Fruit fly (Drosophila melanogaster): ENCODE measurements around the gene CG43886.

The CG43886 gene

dm6 chr3L:8115864-8116528 is 43.6 kb downstream of the CG43886 start, which contains the start of the genes Arp3 and msk:
Arp3 (minus strand) TSS chr3L:8115902.
msk (plus strand) TSS chr3L:8116179.
- TF ChIP-seq Pif1A (GFP tag; optimal IDR thresholded peaks at IDR 0.05): no peak
- peak; percentile 26 for TF ChIP-seq gl (tag; optimal IDR thresholded peaks at IDR 0.05)
- TF ChIP-seq EcR (GFP tag; optimal IDR thresholded peaks at IDR 0.05): no peak
- peak; percentile 37; the same call in 1 of the 2 replicates for TF ChIP-seq CG32121 (GFP tag; IDR thresholded peaks at IDR 0.05)
- TF ChIP-seq CG13204 (GFP tag; optimal IDR thresholded peaks at IDR 0.05): no peak
- TF ChIP-seq rn (GFP tag; IDR thresholded peaks at IDR 0.05): peak; percentile 56
- TF ChIP-seq CG17806 (tag; optimal IDR thresholded peaks at IDR 0.05): peak; percentile 52
- TF ChIP-seq Pif1B (GFP tag; optimal IDR thresholded peaks at IDR 0.05): no peak
- peak; percentile 65; the same call in 1 of the 3 replicates for TF ChIP-seq fd96Ca (GFP tag; IDR thresholded peaks at IDR 0.05)
- no peak for TF ChIP-seq CG14655 (GFP tag; optimal IDR thresholded peaks at IDR 0.05)
- TF ChIP-seq CG15710 (tag; optimal IDR thresholded peaks at IDR 0.05): peak; percentile 70
- peak; percentile 35 for TF ChIP-seq CG34367 (tag; optimal IDR thresholded peaks at IDR 0.05)
- TF ChIP-seq Ets98B (GFP tag; IDR thresholded peaks at IDR 0.05): peak; percentile 68
- no peak for TF ChIP-seq CG8159 (tag; optimal IDR thresholded peaks at IDR 0.05)
- no peak; the same call in 1 of the 2 replicates for TF ChIP-seq CG12605 (GFP tag; IDR thresholded peaks at IDR 0.05)
- TF ChIP-seq D1 (tag; optimal IDR thresholded peaks at IDR 0.05): no peak
- peak; percentile 70 for TF ChIP-seq Snoo (tag; optimal IDR thresholded peaks at IDR 0.05)
- TF ChIP-seq CG9948 (tag; optimal IDR thresholded peaks at IDR 0.05): peak; percentile 47
- no peak for TF ChIP-seq CG10348 (GFP tag; IDR thresholded peaks at IDR 0.05)
- TF ChIP-seq CG4496 (GFP tag; IDR thresholded peaks at IDR 0.05): peak; percentile 64
- TF ChIP-seq CG8301 (tag; optimal IDR thresholded peaks at IDR 0.05): no peak

DNA sequence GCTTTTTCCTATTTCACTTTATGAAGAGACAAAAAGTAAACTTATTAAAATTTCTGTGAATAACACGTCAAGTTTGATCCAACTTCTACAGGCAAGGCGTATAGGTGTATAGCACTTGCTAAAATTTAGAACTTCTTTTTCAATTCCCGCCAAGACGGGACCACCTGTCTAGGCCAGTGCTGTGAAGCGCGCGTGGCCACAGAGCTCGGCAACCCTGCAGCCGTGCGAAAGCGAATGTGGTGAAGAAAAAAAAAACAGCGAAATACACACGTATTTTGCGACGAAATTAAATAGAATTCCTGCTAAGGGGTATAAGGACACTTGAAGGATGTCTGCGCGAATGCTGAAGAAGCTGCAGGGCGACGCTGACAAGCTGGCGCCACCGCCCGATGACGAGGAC is 49.4 kb downstream of the CG43886 start, which contains the start of gene Nulp1:
Gene Nulp1, plus strand, starts transcription at position 198 of the 400 bp plus-strand sequence.
- TF ChIP-seq CG4496 (GFP tag; IDR thresholded peaks at IDR 0.05) (peak; percentile 74; the same call in 2 of the 3 replicates), rn (GFP tag; IDR thresholded peaks at IDR 0.05) (peak; percentile 44; the same call in 1 of the 2 replicates), Ets98B (GFP tag; IDR thresholded peaks at IDR 0.05) (peak; percentile 40), Pif1B (GFP tag; optimal IDR thresholded peaks at IDR 0.05) (no peak), CG10348 (GFP tag; IDR thresholded peaks at IDR 0.05) (no peak), CG32121 (GFP tag; IDR thresholded peaks at IDR 0.05) (peak; percentile 20; the same call in 1 of the 2 replicates), Snoo (tag; optimal IDR thresholded peaks at IDR 0.05) (peak; percentile 40)
